Worm (Caenorhabditis elegans): Measurements from ENCODE around the gene tgt-2.

Gene tgt-2

DNA sequence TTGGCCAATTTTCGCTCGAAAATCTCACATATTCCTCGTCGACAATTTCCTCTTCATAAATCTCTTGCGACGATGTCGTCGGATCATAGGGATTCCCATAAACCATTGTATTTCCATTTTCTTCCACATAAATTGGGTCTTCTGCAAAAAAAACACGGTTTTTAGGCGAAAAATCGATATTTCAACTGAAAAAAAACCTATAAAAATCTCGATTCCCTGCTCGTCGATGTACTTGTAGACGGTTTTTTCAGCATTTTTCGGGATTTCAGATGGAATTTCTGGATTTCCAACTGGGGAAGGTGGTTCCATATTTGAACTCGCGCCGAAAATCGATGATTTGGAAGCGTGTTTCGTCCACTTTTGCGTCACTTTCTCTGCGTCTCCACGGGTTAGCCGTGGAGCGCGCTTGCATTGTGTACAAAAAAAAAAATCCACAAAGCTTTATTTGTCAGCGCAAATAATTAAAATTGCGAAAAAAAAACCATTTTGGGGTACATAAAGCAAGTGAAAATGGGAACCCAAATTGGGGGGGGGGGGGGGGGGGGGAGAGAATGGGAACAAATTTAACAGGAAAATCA lies 30.6 kb upstream of the tgt-2 start, which contains the start of gene Y39B6A.43 (continued):
- TF ChIP-seq ctbp-1 (GFP tag; IDR thresholded peaks at IDR 0.05) (peak; percentile 95), egl-27 (tag; optimal IDR thresholded peaks at IDR 0.05) (no peak), dpl-1 (GFP tag; optimal IDR thresholded peaks at IDR 0.05) (peak; percentile 99), egl-43 (GFP tag; IDR thresholded peaks at IDR 0.05) (peak; percentile 93), fos-1 (tag; optimal IDR thresholded peaks at IDR 0.05) (peak; percentile 48), madf-5 (GFP tag; IDR thresholded peaks at IDR 0.05) (peak; percentile 85 to 92), Y75B8A.6 (GFP tag; IDR thresholded peaks at IDR 0.05) (peak; percentile 87), hif-1 (tag; optimal IDR thresholded peaks at IDR 0.05) (peak; percentile 53 to 91), lin-38 (GFP tag; IDR thresholded peaks at IDR 0.05) (peak; percentile 100), lir-3 (tag; optimal IDR thresholded peaks at IDR 0.05) (peak; percentile 24), dmd-8 (GFP tag; IDR thresholded peaks at IDR 0.05) (peak; percentile 80; the same call in 1 of the 2 replicates), nhr-76 (tag; optimal IDR thresholded peaks at IDR 0.05) (peak; percentile 55), nhr-6 (tag; optimal IDR thresholded peaks at IDR 0.05) (peak; percentile 94), ztf-7 (tag; optimal IDR thresholded peaks at IDR 0.05) (peak; percentile 73), zfp-3 (GFP tag; conservative IDR thresholded peaks at IDR 0.05) (peak; percentile 97), ztf-11 (tag; optimal IDR thresholded peaks at IDR 0.05) (no peak), nhr-42 (GFP tag; IDR thresholded peaks at IDR 0.05) (peak; percentile 96), zip-2 (tag; optimal IDR thresholded peaks at IDR 0.05) (peak; percentile 81), ceh-32 (tag; optimal IDR thresholded peaks at IDR 0.05; ENCODE audit: poor library complexity) (peak; percentile 31), dve-1 (tag; optimal IDR thresholded peaks at IDR 0.05; ENCODE audit: insufficient read depth) (peak; percentile 99), ceh-82 (tag; optimal IDR thresholded peaks at IDR 0.05) (no peak), nhr-48 (tag; optimal IDR thresholded peaks at IDR 0.05) (peak; percentile 77), lin-13 (GFP tag; optimal IDR thresholded peaks at IDR 0.05) (peak; percentile 99), gei-8 (GFP tag; optimal IDR thresholded peaks at IDR 0.05) (peak; percentile 24), daf-19 (GFP tag; conservative IDR thresholded peaks at IDR 0.05) (no peak), mxl-2 (GFP tag; conservative IDR thresholded peaks at IDR 0.05) (peak; percentile 84), mxl-3 (GFP tag; optimal IDR thresholded peaks at IDR 0.05) (peak; percentile 78), aly-2 (tag; optimal IDR thresholded peaks at IDR 0.05) (peak; percentile 43), dmd-6 (GFP tag; IDR thresholded peaks at IDR 0.05) (peak; percentile 98), nhr-102 (tag; optimal IDR thresholded peaks at IDR 0.05) (peak; percentile 95), hlh-30 (tag; optimal IDR thresholded peaks at IDR 0.05; ENCODE audit: insufficient read depth) (peak; percentile 90), arid-1 (GFP tag; conservative IDR thresholded peaks at IDR 0.05) (peak; percentile 97), daf-8 (GFP tag; IDR thresholded peaks at IDR 0.05) (no peak), Y105C5A.15 (GFP tag; IDR thresholded peaks at IDR 0.05) (peak; percentile 69; the same call in 1 of the 2 replicates), lin-15B (tag; optimal IDR thresholded peaks at IDR 0.05) (peak; percentile 94), ZK337.2 (GFP tag; IDR thresholded peaks at IDR 0.05) (peak; percentile 84)

ce11 chrV:18969590-18970105 lies 28.5 kb upstream of the tgt-2 start, which contains the start of gene Y39B6A.42:
Gene Y39B6A.42 (minus strand): TSS chrV:18969640.
- peak; percentile 13 for TF ChIP-seq F49E8.2 (tag; optimal IDR thresholded peaks at IDR 0.05; ENCODE audit: borderline replicate concordance)
- no peak for TF ChIP-seq ama-1 (optimal IDR thresholded peaks at IDR 0.05)
- TF ChIP-seq lin-38 (GFP tag; IDR thresholded peaks at IDR 0.05): peak; percentile 37; the same call in 1 of the 2 replicates
- no peak for TF ChIP-seq fkh-10 (GFP tag; optimal IDR thresholded peaks at IDR 0.05)
- no peak for TF ChIP-seq egl-27 (tag; optimal IDR thresholded peaks at IDR 0.05)
